Worm (Caenorhabditis elegans) whole organism, young adult: Measurements from ENCODE around the gene Y58A7A.4.

Experiments
- F39B2.1 ChIP-seq: fragments of 200-800 bp; sonication (Bioruptor generic); IDR thresholded peaks from 2 replicates; pipeline ENCODE4 v1.3.6; 2022; ENCODE audit warnings: missing genetic modification reagents, missing genetic modification characterization, missing compliant biosample characterization
- ceh-58 ChIP-seq: fragments of 200-800 bp; sonication (Bioruptor generic); IDR thresholded peaks from 2 replicates; pipeline ENCODE4 v1.3.6; 2022; ENCODE audit warnings: missing genetic modification characterization, missing compliant biosample characterization
- fkh-3 ChIP-seq: sonication (generic microtip); optimal IDR thresholded peaks from 2 replicates; lab custom pipeline; 2016; ENCODE audit warnings: mild to moderate bottlenecking, missing genetic modification characterization, missing compliant biosample characterization
- him-1 ChIP-seq: sonication (generic microtip); optimal IDR thresholded peaks from 2 replicates; lab custom pipeline; 2016; ENCODE audit warnings: missing genotype, missing genetic modification reagents, missing genetic modification characterization, missing compliant biosample characterization
- hlh-26 ChIP-seq: fragments of 200-800 bp; sonication (Bioruptor generic); conservative IDR thresholded peaks from 2 replicates; pipeline ENCODE4 v1.3.6; 2022; ENCODE audit warnings: missing genetic modification reagents, missing genetic modification characterization, missing compliant biosample characterization
- lin-35 ChIP-seq, 3 experiments: fragments of 150-350 bp in 2 of 3; sonication (generic microtip) in 1 of 3; optimal IDR thresholded peaks; 2 replicates each; lab custom pipeline; 2014 to 2018; ENCODE audit warnings: missing biosample characterization in 3 of 3, missing genetic modification characterization in 3 of 3, missing genetic modification reagents in 3 of 3
- pha-4 ChIP-seq: fragments of 150-350 bp; sonication (generic microtip); optimal IDR thresholded peaks from 2 replicates; lab custom pipeline; 2014; ENCODE audit warnings: missing biosample characterization, missing genetic modification reagents, missing genetic modification characterization
- snpc-1.3 ChIP-seq: sonication (generic microtip); optimal IDR thresholded peaks from 2 replicates; lab custom pipeline; 2017; ENCODE audit warnings: missing genetic modification characterization, mild to moderate bottlenecking, missing compliant biosample characterization, antibody characterized with exemption, moderate library complexity, missing genotype, missing genetic modification reagents; ENCODE audit not compliant: insufficient read depth
- unc-130 ChIP-seq: sonication (generic microtip); optimal IDR thresholded peaks from 2 replicates; lab custom pipeline; 2016; ENCODE audit warnings: missing genetic modification reagents, missing genetic modification characterization, missing compliant biosample characterization
- ztf-18 ChIP-seq: sonication (generic microtip); optimal IDR thresholded peaks from 2 replicates; lab custom pipeline; 2016; ENCODE audit warnings: missing genotype, mild to moderate bottlenecking, missing genetic modification characterization, missing compliant biosample characterization

DNA sequence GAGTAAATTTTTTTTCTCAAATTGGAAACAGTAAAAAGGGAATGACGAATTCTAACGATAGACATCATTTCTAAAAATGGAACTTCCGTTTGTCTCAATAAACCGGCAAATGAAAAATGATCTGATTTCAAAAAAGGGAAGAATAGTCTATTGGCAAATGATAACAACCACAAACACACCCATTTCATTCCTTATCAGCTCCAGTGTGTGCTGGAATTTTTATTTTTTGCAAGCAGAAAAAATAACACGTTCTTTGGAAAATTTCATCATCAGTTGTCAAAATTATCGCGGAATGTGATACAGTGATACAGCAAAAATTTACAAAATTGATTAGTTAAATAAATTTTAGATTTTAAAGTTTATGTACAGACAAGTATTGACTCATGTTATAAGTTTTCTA, 17.4 kb downstream of the Y58A7A.4 start:
- TF ChIP-seq ztf-18 (tag; lab: Kevin White, UChicago) (no peak), fkh-3 (tag; lab: Kevin White, UChicago) (no peak), unc-130 (GFP tag; lab: Kevin White, UChicago) (no peak), F39B2.1 (GFP tag; lab: Robert Waterston, UW) (no peak), snpc-1.3 (tag; lab: Kevin White, UChicago) (no peak), hlh-26 (no peak), lin-35 (GFP tag; optimal IDR thresholded peaks at IDR 0.05; lab: Kevin White, UChicago) (no peak), him-1 (tag; lab: Kevin White, UChicago) (no peak), pha-4 (tag; lab: Kevin White, UChicago) (no peak), ceh-58 (no peak)
